Worm (Caenorhabditis elegans) whole organism, L4/young adult: ENCODE data around the gene R03G8.3.

Experiments used
- W03F9.2 ChIP-seq: fragments of 150-350 bp; optimal IDR thresholded peaks from 2 replicates; lab custom pipeline; 2014; ENCODE audit warnings: missing biosample characterization, missing genetic modification characterization
- him-1 ChIP-seq: sonication (generic microtip); optimal IDR thresholded peaks from 2 replicates; lab custom pipeline; 2016; ENCODE audit warnings: missing genotype, missing genetic modification reagents, missing genetic modification characterization, missing compliant biosample characterization

ce11 chrX:13091199-13091598, 434 bp downstream of the R03G8.3 start:
- TF ChIP-seq him-1 (no peak), W03F9.2 (tag; lab: Kevin White, UChicago) (no peak)
